Worm (Caenorhabditis elegans): ENCODE measurements around the gene F38A5.6.

ce11 chrIV:6622142-6622541, 24.9 kb upstream of the F38A5.6 start:
- TF ChIP-seq W03F9.2 (tag; optimal IDR thresholded peaks at IDR 0.05) (no peak), him-1 (tag; optimal IDR thresholded peaks at IDR 0.05) (no peak), dao-5 (tag; optimal IDR thresholded peaks at IDR 0.05) (no peak)
